Worm (Caenorhabditis elegans) whole organism, late embryonic: ENCODE data around the gene Y32H12A.8.

ENCODE experiments used
- ama-1 ChIP-seq: fragments of 150-350 bp; optimal IDR thresholded peaks from 2 replicates; lab custom pipeline; 2014
- ceh-18 ChIP-seq: sonication (generic microtip); optimal IDR thresholded peaks from 2 replicates; lab custom pipeline; 2016; ENCODE audit warnings: missing genetic modification characterization, missing compliant biosample characterization
- ceh-19 ChIP-seq: fragments of 200-800 bp; sonication (Bioruptor generic); optimal IDR thresholded peaks from 2 replicates; lab custom pipeline; 2018; ENCODE audit warnings: mild to moderate bottlenecking, missing genetic modification characterization, missing compliant biosample characterization
- ceh-48 ChIP-seq: sonication (generic microtip); optimal IDR thresholded peaks from 2 replicates; lab custom pipeline; 2016; ENCODE audit warnings: missing genetic modification characterization, inconsistent platforms, missing compliant biosample characterization
- ets-4 ChIP-seq: sonication (generic microtip); optimal IDR thresholded peaks from 2 replicates; lab custom pipeline; 2016; ENCODE audit warnings: missing genetic modification characterization, missing compliant biosample characterization
- fax-1 ChIP-seq: sonication (generic microtip); optimal IDR thresholded peaks from 2 replicates; lab custom pipeline; 2016; ENCODE audit warnings: missing genotype, missing genetic modification characterization, missing compliant biosample characterization
- fkh-10 ChIP-seq: fragments of 150-350 bp; optimal IDR thresholded peaks from 2 replicates; lab custom pipeline; 2014; ENCODE audit warnings: missing biosample characterization, missing genetic modification reagents, missing genetic modification characterization
- hlh-30 ChIP-seq: sonication (generic microtip); optimal IDR thresholded peaks from 2 replicates; lab custom pipeline; 2017; ENCODE audit warnings: antibody characterized with exemption, missing genetic modification characterization, missing compliant biosample characterization; ENCODE audit not compliant: insufficient read depth
- lin-11 ChIP-seq: fragments of 200-800 bp; sonication (Bioruptor generic); optimal IDR thresholded peaks from 2 replicates; lab custom pipeline; 2018; ENCODE audit warnings: mild to moderate bottlenecking, missing genetic modification characterization, missing compliant biosample characterization
- nfya-1 ChIP-seq: sonication (generic microtip); optimal IDR thresholded peaks from 2 replicates; lab custom pipeline; 2017; ENCODE audit warnings: missing genetic modification characterization, mild to moderate bottlenecking, missing compliant biosample characterization, antibody characterized with exemption, moderate library complexity
- pros-1 ChIP-seq: fragments of 150-350 bp; optimal IDR thresholded peaks from 2 replicates; lab custom pipeline; 2014; ENCODE audit warnings: missing biosample characterization, missing genetic modification reagents, missing genetic modification characterization
- sox-4 ChIP-seq: sonication (generic microtip); optimal IDR thresholded peaks from 2 replicates; lab custom pipeline; 2017; ENCODE audit warnings: mild to moderate bottlenecking, missing genetic modification characterization, inconsistent platforms, missing compliant biosample characterization
- unc-86 ChIP-seq: sonication (generic microtip); optimal IDR thresholded peaks from 2 replicates; lab custom pipeline; 2016; ENCODE audit warnings: missing genetic modification characterization, missing compliant biosample characterization

ce11 chrIII:5417921-5418320 lies 12.1 kb upstream of the Y32H12A.8 start:
- TF ChIP-seq pros-1 (tag; lab: Kevin White, UChicago) (no peak), lin-11 (no peak), nfya-1 (tag; lab: Kevin White, UChicago) (no peak), unc-86 (tag; lab: Kevin White, UChicago) (no peak), sox-4 (tag; lab: Kevin White, UChicago) (no peak), fax-1 (tag; lab: Kevin White, UChicago) (no peak), ets-4 (no peak), ceh-19 (no peak), fkh-10 (GFP tag; lab: Kevin White, UChicago) (no peak), ama-1 (lab: Kevin White, UChicago) (no peak), ceh-18 (tag; lab: Kevin White, UChicago) (no peak), ceh-48 (tag; lab: Kevin White, UChicago) (no peak), hlh-30 (tag; lab: Kevin White, UChicago) (no peak)
